Worm (Caenorhabditis elegans) whole organism, mixed stage, embryonic: ENCODE measurements around the gene F53H4.6.

Source experiments
- blmp-1 ChIP-seq: fragments of 150-350 bp; optimal IDR thresholded peaks from 2 replicates; lab custom pipeline; 2014; ENCODE audit warnings: missing biosample characterization, missing genetic modification characterization
- elt-1 ChIP-seq: sonication (generic microtip); optimal IDR thresholded peaks from 2 replicates; lab custom pipeline; 2017; ENCODE audit warnings: missing genetic modification characterization, mild to moderate bottlenecking, missing compliant biosample characterization, antibody characterized with exemption, moderate library complexity, borderline replicate concordance; ENCODE audit not compliant: insufficient read depth
- pha-4 ChIP-seq: fragments of 150-350 bp; optimal IDR thresholded peaks from 2 replicates; lab custom pipeline; 2018; ENCODE audit warnings: missing biosample characterization, missing genetic modification reagents, missing genetic modification characterization
- unc-39 ChIP-seq: fragments of 150-350 bp; optimal IDR thresholded peaks from 2 replicates; lab custom pipeline; 2014; ENCODE audit warnings: missing biosample characterization, missing genetic modification characterization
- unc-62 ChIP-seq: fragments of 150-350 bp; optimal IDR thresholded peaks from 2 replicates; lab custom pipeline; 2014; ENCODE audit warnings: missing biosample characterization, missing genetic modification reagents, missing genetic modification characterization
- ztf-11 ChIP-seq: fragments of 150-350 bp; optimal IDR thresholded peaks from 2 replicates; lab custom pipeline; 2014; ENCODE audit warnings: missing biosample characterization, missing genetic modification characterization

- no peak for TF ChIP-seq elt-1 (tag; lab: Kevin White, UChicago)
- TF ChIP-seq blmp-1 (tag; lab: Kevin White, UChicago): no peak
- no peak for TF ChIP-seq pha-4 (tag; lab: Kevin White, UChicago)
- no peak for TF ChIP-seq unc-39 (tag; lab: Kevin White, UChicago)
- TF ChIP-seq ztf-11: no peak
- no peak for TF ChIP-seq unc-62 (GFP tag; lab: Kevin White, UChicago)
Measured at ce11 chrX:15887989-15888388, 27.6 kb upstream of the F53H4.6 start.
